Fruit fly (Drosophila melanogaster) whole organism, embryonic: ENCODE data around the gene Parg.

Experiments used
- Aef1 ChIP-seq: fragments of 200-800 bp; sonication (Bioruptor generic); IDR thresholded peaks from 3 replicates; pipeline ENCODE4 v1.3.6; 2022; ENCODE audit warnings: missing biosample characterization, missing genetic modification characterization
- Antp ChIP-seq: fragments of 200-800 bp; sonication (Bioruptor generic); optimal IDR thresholded peaks from 3 replicates; lab custom pipeline; 2016; ENCODE audit warnings: missing biosample characterization, missing genetic modification characterization
- CG10321 ChIP-seq: fragments of 200-800 bp; sonication (Bioruptor generic); IDR thresholded peaks from 2 replicates; pipeline ENCODE4 v1.3.6; 2022; ENCODE audit warnings: missing biosample characterization, missing genetic modification characterization
- CG10366 ChIP-seq: fragments of 200-800 bp; sonication (Bioruptor generic); IDR thresholded peaks from 2 replicates; pipeline ENCODE4 v1.3.6; 2022; ENCODE audit warnings: missing biosample characterization, missing genetic modification characterization
- CG10959 ChIP-seq: fragments of 200-800 bp; sonication (Bioruptor generic); IDR thresholded peaks from 2 replicates; pipeline ENCODE4 v1.3.6; 2022; ENCODE audit warnings: missing biosample characterization, missing genetic modification characterization
- CG11560 ChIP-seq: fragments of 200-800 bp; sonication (Bioruptor generic); IDR thresholded peaks from 3 replicates; pipeline ENCODE4 v1.3.6; 2022; ENCODE audit warnings: missing biosample characterization, missing genetic modification characterization
- CG12299 ChIP-seq: fragments of 200-800 bp; sonication (Bioruptor generic); optimal IDR thresholded peaks from 2 replicates; lab custom pipeline; 2018; ENCODE audit warnings: missing biosample characterization, mild to moderate bottlenecking, missing genetic modification characterization
- CG12744 ChIP-seq: fragments of 200-800 bp; sonication (Bioruptor generic); optimal IDR thresholded peaks from 2 replicates; lab custom pipeline; 2016; ENCODE audit warnings: missing biosample characterization, missing genetic modification characterization
- CG13296 ChIP-seq: fragments of 200-800 bp; sonication (Bioruptor generic); optimal IDR thresholded peaks from 3 replicates; lab custom pipeline; 2018; ENCODE audit warnings: missing biosample characterization, mild to moderate bottlenecking, missing genetic modification characterization
- CG13894 ChIP-seq: fragments of 200-800 bp; sonication (Bioruptor generic); optimal IDR thresholded peaks from 3 replicates; lab custom pipeline; 2018; ENCODE audit warnings: missing biosample characterization, mild to moderate bottlenecking, missing genetic modification characterization, moderate library complexity
- CG14441 ChIP-seq: fragments of 200-800 bp; sonication (Bioruptor generic); IDR thresholded peaks from 2 replicates; pipeline ENCODE4 v1.3.6; 2022; ENCODE audit warnings: missing biosample characterization, missing genetic modification characterization
- CG18619 ChIP-seq: fragments of 200-800 bp; sonication (Bioruptor generic); optimal IDR thresholded peaks from 3 replicates; lab custom pipeline; 2017; ENCODE audit warnings: missing biosample characterization, mild to moderate bottlenecking, missing genetic modification characterization
- CG30403 ChIP-seq: fragments of 200-800 bp; sonication (Bioruptor generic); optimal IDR thresholded peaks from 3 replicates; lab custom pipeline; 2016; ENCODE audit warnings: missing biosample characterization, missing genetic modification characterization
- CG30431 ChIP-seq: fragments of 200-800 bp; sonication (Bioruptor generic); optimal IDR thresholded peaks from 2 replicates; lab custom pipeline; 2017; ENCODE audit warnings: missing biosample characterization, missing genetic modification characterization
- CG31388 ChIP-seq: fragments of 200-800 bp; sonication (Bioruptor generic); optimal IDR thresholded peaks from 2 replicates; lab custom pipeline; 2016; ENCODE audit warnings: missing biosample characterization, missing genetic modification characterization
- CG31441 ChIP-seq: fragments of 200-800 bp; sonication (Bioruptor generic); IDR thresholded peaks from 2 replicates; pipeline ENCODE4 v1.3.6; 2022; ENCODE audit warnings: missing biosample characterization, missing genetic modification characterization
- CG4282 ChIP-seq: fragments of 200-800 bp; sonication (Bioruptor generic); optimal IDR thresholded peaks from 2 replicates; lab custom pipeline; 2016; ENCODE audit warnings: missing biosample characterization, missing genetic modification characterization
- CG4360 ChIP-seq: fragments of 200-800 bp; sonication (Bioruptor generic); IDR thresholded peaks from 2 replicates; pipeline ENCODE4 v1.3.6; 2022; ENCODE audit warnings: missing biosample characterization, missing genetic modification characterization
- CG4707 ChIP-seq: fragments of 200-800 bp; sonication (Bioruptor generic); optimal IDR thresholded peaks from 2 replicates; lab custom pipeline; 2018; ENCODE audit warnings: missing biosample characterization, mild to moderate bottlenecking, missing genetic modification characterization, moderate library complexity
- CG4820 ChIP-seq: fragments of 200-800 bp; sonication (Bioruptor generic); optimal IDR thresholded peaks from 3 replicates; lab custom pipeline; 2016; ENCODE audit warnings: missing biosample characterization, missing genetic modification characterization
- CG5245 ChIP-seq: fragments of 200-800 bp; sonication (Bioruptor generic); optimal IDR thresholded peaks from 3 replicates; lab custom pipeline; 2016; ENCODE audit warnings: missing biosample characterization, missing genetic modification characterization
- CG6254 ChIP-seq: fragments of 200-800 bp; sonication (Bioruptor generic); optimal IDR thresholded peaks from 3 replicates; lab custom pipeline; 2017; ENCODE audit warnings: mild to moderate bottlenecking, missing biosample characterization, missing genetic modification reagents, missing genetic modification characterization
- CG8281 ChIP-seq: fragments of 200-800 bp; sonication (Bioruptor generic); optimal IDR thresholded peaks from 2 replicates; lab custom pipeline; 2018; ENCODE audit warnings: missing biosample characterization, mild to moderate bottlenecking, missing genetic modification characterization, moderate library complexity
- CG8388 ChIP-seq: fragments of 200-800 bp; sonication (Bioruptor generic); optimal IDR thresholded peaks from 2 replicates; lab custom pipeline; 2019; ENCODE audit warnings: missing biosample characterization, mild to moderate bottlenecking, missing genetic modification characterization, moderate library complexity
- CG9876 ChIP-seq: fragments of 200-800 bp; sonication (Bioruptor generic); optimal IDR thresholded peaks from 2 replicates; lab custom pipeline; 2016; ENCODE audit warnings: missing biosample characterization, missing genetic modification characterization
- Doc2 ChIP-seq: fragments of 200-800 bp; sonication (Bioruptor generic); IDR thresholded peaks from 2 replicates; pipeline ENCODE4 v1.3.6; 2022; ENCODE audit warnings: missing biosample characterization, missing genetic modification characterization
- MESR4 ChIP-seq: fragments of 200-800 bp; sonication (Bioruptor generic); optimal IDR thresholded peaks from 2 replicates; lab custom pipeline; 2018; ENCODE audit warnings: missing biosample characterization, mild to moderate bottlenecking, missing genetic modification characterization, moderate library complexity
- PHDP ChIP-seq: fragments of 200-800 bp; sonication (Bioruptor generic); optimal IDR thresholded peaks from 3 replicates; lab custom pipeline; 2018; ENCODE audit warnings: missing biosample characterization, mild to moderate bottlenecking, missing genetic modification characterization, moderate library complexity
- Rfx ChIP-seq: fragments of 200-800 bp; sonication (Bioruptor generic); IDR thresholded peaks from 2 replicates; pipeline ENCODE4 v1.3.6; 2022; ENCODE audit warnings: missing biosample characterization, missing genetic modification characterization
- Ssrp ChIP-seq: fragments of 200-800 bp; sonication (Bioruptor generic); optimal IDR thresholded peaks from 2 replicates; lab custom pipeline; 2018; ENCODE audit warnings: missing biosample characterization, mild to moderate bottlenecking, missing genetic modification characterization, moderate library complexity
- cas ChIP-seq: fragments of 200-800 bp; sonication (Bioruptor generic); IDR thresholded peaks from 2 replicates; pipeline ENCODE4 v1.3.6; 2022; ENCODE audit warnings: missing biosample characterization, missing genetic modification characterization
- croc ChIP-seq: fragments of 200-800 bp; sonication (Bioruptor generic); conservative IDR thresholded peaks from 3 replicates; pipeline ENCODE4 v1.3.6; 2022; ENCODE audit warnings: missing biosample characterization, missing genetic modification characterization
- cwo ChIP-seq: fragments of 200-800 bp; sonication (Bioruptor generic); optimal IDR thresholded peaks from 3 replicates; lab custom pipeline; 2017; ENCODE audit warnings: missing biosample characterization, missing genetic modification characterization, mild to moderate bottlenecking, moderate library complexity, missing genetic modification reagents
- dimm ChIP-seq: fragments of 200-800 bp; sonication (Bioruptor generic); IDR thresholded peaks from 2 replicates; pipeline ENCODE4 v1.3.6; 2022; ENCODE audit warnings: missing biosample characterization, missing genetic modification characterization
- hbn ChIP-seq: fragments of 200-800 bp; sonication (Bioruptor generic); IDR thresholded peaks from 2 replicates; pipeline ENCODE4 v1.3.6; 2022; ENCODE audit warnings: missing biosample characterization, missing genetic modification characterization; ENCODE audit not compliant: partially characterized antibody
- inv ChIP-seq: fragments of 200-800 bp; sonication (Bioruptor generic); IDR thresholded peaks from 2 replicates; pipeline ENCODE4 v1.3.6; 2022; ENCODE audit warnings: missing biosample characterization, missing genetic modification characterization; ENCODE audit not compliant: partially characterized antibody
- kah ChIP-seq: fragments of 200-800 bp; sonication (Bioruptor generic); optimal IDR thresholded peaks from 2 replicates; lab custom pipeline; 2018; ENCODE audit warnings: missing biosample characterization, mild to moderate bottlenecking, missing genetic modification characterization
- kni ChIP-seq: fragments of 200-800 bp; sonication (Bioruptor generic); optimal IDR thresholded peaks from 3 replicates; lab custom pipeline; 2017; ENCODE audit warnings: mild to moderate bottlenecking, missing biosample characterization, missing genetic modification reagents, missing genetic modification characterization
- lola ChIP-seq, 3 experiments: fragments of >200 bp in 2 of 3; fragments of 200-800 bp in 1 of 3; sonication (Bioruptor generic) in 1 of 3; optimal IDR thresholded peaks; 2 replicates each; lab custom pipeline; 2017 to 2019; ENCODE audit warnings: missing biosample characterization in 3 of 3, missing genetic modification characterization in 3 of 3, mild to moderate bottlenecking in 1 of 3, moderate library complexity in 1 of 3
- pan ChIP-seq, 4 experiments: fragments of >200 bp in 3 of 4; fragments of 200-800 bp in 1 of 4; sonication (Bioruptor generic) in 1 of 4; optimal IDR thresholded peaks in 3 of 4; IDR thresholded peaks in 1 of 4; 2 replicates each; pipeline versions ENCODE4 v1.3.6 to Lab custom; 2017 to 2022; ENCODE audit warnings: missing biosample characterization in 2 of 4, missing genetic modification characterization in 2 of 4, mixed read lengths in 1 of 4
- repo ChIP-seq: fragments of 200-800 bp; sonication (Bioruptor generic); optimal IDR thresholded peaks from 2 replicates; lab custom pipeline; 2016; ENCODE audit warnings: missing biosample characterization, missing genetic modification characterization
- sc ChIP-seq, 3 experiments: fragments of >200 bp in 2 of 3; fragments of 200-800 bp in 1 of 3; sonication (Bioruptor generic) in 1 of 3; optimal IDR thresholded peaks; 2 replicates in 2 of 3; 3 replicates in 1 of 3; lab custom pipeline; 2017; ENCODE audit warnings: mild to moderate bottlenecking in 1 of 3, missing biosample characterization in 1 of 3, missing genetic modification characterization in 1 of 3, missing genetic modification reagents in 1 of 3
- sim ChIP-seq: fragments of 200-800 bp; sonication (Bioruptor generic); IDR thresholded peaks from 2 replicates; pipeline ENCODE4 v1.3.6; 2022; ENCODE audit warnings: missing biosample characterization, missing genetic modification characterization
- sna ChIP-seq: fragments of 200-800 bp; sonication (Bioruptor generic); IDR thresholded peaks from 2 replicates; pipeline ENCODE4 v1.3.6; 2022; ENCODE audit warnings: missing biosample characterization, missing genetic modification characterization; ENCODE audit not compliant: partially characterized antibody
- so ChIP-seq: fragments of 200-800 bp; sonication (Bioruptor generic); IDR thresholded peaks from 3 replicates; pipeline ENCODE4 v1.3.6; 2022; ENCODE audit warnings: missing biosample characterization, missing genetic modification characterization
- stwl ChIP-seq: fragments of 200-800 bp; sonication (Bioruptor generic); optimal IDR thresholded peaks from 3 replicates; lab custom pipeline; 2018; ENCODE audit warnings: missing biosample characterization, mild to moderate bottlenecking, missing genetic modification characterization, moderate library complexity
- tap ChIP-seq: fragments of 200-800 bp; optimal IDR thresholded peaks from 3 replicates; lab custom pipeline; 2019; ENCODE audit warnings: missing biosample characterization, mild to moderate bottlenecking, missing genetic modification characterization, moderate library complexity
- ttk ChIP-seq: fragments of 200-800 bp; sonication (Bioruptor generic); IDR thresholded peaks from 2 replicates; pipeline ENCODE4 v2.1.2; 2022; ENCODE audit warnings: missing biosample characterization, missing genetic modification characterization

Parg gene

DNA sequence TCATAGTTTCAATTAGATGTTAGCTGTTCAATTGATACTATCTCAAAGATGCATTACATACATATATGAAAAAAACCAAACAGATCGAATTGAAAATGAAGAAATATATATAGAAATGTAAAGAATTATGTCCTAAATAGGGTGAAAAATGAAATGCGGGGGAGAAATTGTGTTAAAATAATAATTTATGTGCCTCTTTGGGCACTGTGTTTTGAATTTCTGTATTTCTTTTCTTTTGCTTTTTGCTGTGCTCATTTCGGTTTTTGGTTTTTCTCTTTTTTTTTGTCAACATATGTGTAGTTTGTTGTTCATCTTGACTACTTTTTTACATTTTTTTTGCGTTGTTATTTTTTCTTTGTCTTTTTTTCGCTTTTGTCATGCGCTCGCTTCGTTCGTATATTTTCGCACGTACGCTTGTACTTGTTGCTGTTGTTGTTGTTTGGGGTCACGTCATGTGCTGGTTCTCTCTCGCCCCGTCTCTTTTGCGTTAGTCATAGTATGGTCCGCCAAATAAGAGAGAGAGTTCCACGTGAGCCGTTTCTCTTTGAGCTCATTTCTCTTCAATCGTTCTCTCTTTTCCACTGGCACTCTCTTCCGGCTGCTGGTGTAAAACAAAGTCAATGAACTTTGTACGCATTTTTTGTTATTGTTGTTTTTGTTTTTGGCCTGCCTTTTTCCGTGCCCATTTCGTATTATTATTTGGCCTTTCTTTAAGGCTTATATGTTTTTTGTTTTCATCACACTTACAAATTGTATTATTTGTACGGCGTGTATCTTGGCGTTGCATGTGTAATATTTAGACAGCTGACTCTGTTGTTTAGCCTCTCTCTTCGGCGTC is 24.1 kb upstream of the Parg start (continued):
- TF ChIP-seq inv (GFP tag; lab: Robert Waterston, UW), result no peak
- TF ChIP-seq CG9876 (GFP tag; lab: Kevin White, UChicago), result no peak
- TF ChIP-seq croc, result no peak
- no peak for TF ChIP-seq Doc2
- no peak for TF ChIP-seq CG8281 (tag; lab: Kevin White, UChicago)
- no peak for TF ChIP-seq CG4707 (GFP tag; lab: Kevin White, UChicago)
- no peak for TF ChIP-seq cwo (GFP tag; lab: Kevin White, UChicago)
- TF ChIP-seq CG13296 (GFP tag; lab: Kevin White, UChicago), result peak; percentile 20
- peak; percentile 30 for TF ChIP-seq Ssrp
- TF ChIP-seq CG14441, result no peak
- TF ChIP-seq CG5245, result no peak
- no peak for TF ChIP-seq CG10959 (GFP tag; lab: Robert Waterston, UW)
- no peak for TF ChIP-seq CG10366 (GFP tag; lab: Robert Waterston, UW)
- TF ChIP-seq pan (optimal IDR thresholded peaks at IDR 0.05; lab: Kevin White, UChicago), result no peak
- no peak for TF ChIP-seq pan (GFP tag; optimal IDR thresholded peaks at IDR 0.05 in 1 of 2, IDR thresholded peaks at IDR 0.05 in 1 of 2)
- no peak for TF ChIP-seq so (GFP tag; lab: Robert Waterston, UW)
- TF ChIP-seq lola (GFP tag; optimal IDR thresholded peaks at IDR 0.05; lab: Kevin White, UChicago), result no peak
- no peak for TF ChIP-seq Aef1 (GFP tag; lab: Robert Waterston, UW)
- TF ChIP-seq CG31388 (GFP tag; lab: Kevin White, UChicago), result no peak
- TF ChIP-seq MESR4 (GFP tag; lab: Kevin White, UChicago), result no peak
- TF ChIP-seq sna (GFP tag; lab: Robert Waterston, UW), result no peak
- peak; percentile 15 for TF ChIP-seq CG6254 (GFP tag; lab: Kevin White, UChicago)
- TF ChIP-seq sim (GFP tag; lab: Robert Waterston, UW), result no peak
- no peak for TF ChIP-seq tap (tag; lab: Kevin White, UChicago)
- no peak for TF ChIP-seq sc (optimal IDR thresholded peaks at IDR 0.05; lab: Kevin White, UChicago)
- no peak for TF ChIP-seq sc (GFP tag; optimal IDR thresholded peaks at IDR 0.05; lab: Kevin White, UChicago)
- peak; percentile 19 for TF ChIP-seq kah
- no peak for TF ChIP-seq CG10321 (GFP tag; lab: Robert Waterston, UW)
- no peak for TF ChIP-seq stwl
- peak; percentile 26 for TF ChIP-seq CG18619 (GFP tag; lab: Kevin White, UChicago)
- no peak for TF ChIP-seq CG31441 (GFP tag; lab: Robert Waterston, UW)
- no peak for TF ChIP-seq hbn
- peak; percentile 17 for TF ChIP-seq PHDP (tag; lab: Kevin White, UChicago)
- no peak for TF ChIP-seq CG12299
- TF ChIP-seq ttk, result no peak
- TF ChIP-seq Rfx (GFP tag; lab: Robert Waterston, UW), result 0 out of 2 replicates have a peak, but pooled peaks have one; percentile 13
- TF ChIP-seq CG11560 (tag; lab: Robert Waterston, UW), result no peak
- no peak for TF ChIP-seq CG4820
- no peak for TF ChIP-seq CG13894
- TF ChIP-seq Antp (GFP tag; lab: Kevin White, UChicago), result no peak
- peak; percentile 94 for TF ChIP-seq CG4360 (GFP tag; lab: Robert Waterston, UW)
- no peak for TF ChIP-seq CG12744 (GFP tag; lab: Kevin White, UChicago)
- no peak for TF ChIP-seq CG4282 (GFP tag; lab: Kevin White, UChicago)
- peak; percentile 45 for TF ChIP-seq CG30403 (GFP tag; lab: Kevin White, UChicago)
- TF ChIP-seq cas (GFP tag; lab: Robert Waterston, UW), result no peak
- no peak for TF ChIP-seq repo
- no peak for TF ChIP-seq CG30431 (GFP tag; lab: Kevin White, UChicago)
- TF ChIP-seq kni (GFP tag; lab: Kevin White, UChicago), result peak; percentile 18
- TF ChIP-seq CG8388 (GFP tag; lab: Kevin White, UChicago), result no peak
- TF ChIP-seq dimm, result no peak
